Fruit fly (Drosophila melanogaster): ENCODE data around the gene rsh.

- no peak for TF ChIP-seq CG8924 (tag; optimal IDR thresholded peaks at IDR 0.05)
- no peak for TF ChIP-seq Dfd (GFP tag; optimal IDR thresholded peaks at IDR 0.05)
- TF ChIP-seq CG16813 (GFP tag; IDR thresholded peaks at IDR 0.05; ENCODE audit: partially characterized antibody) = no peak
- TF ChIP-seq zen2 (GFP tag; IDR thresholded peaks at IDR 0.05; ENCODE audit: partially characterized antibody) = no peak
- TF ChIP-seq abd-A (tag; optimal IDR thresholded peaks at IDR 0.05) = no peak
- no peak for TF ChIP-seq CG12071 (GFP tag; optimal IDR thresholded peaks at IDR 0.05)
- TF ChIP-seq CG32532 (GFP tag; IDR thresholded peaks at IDR 0.05) = peak; percentile 44; the same call in 1 of the 2 replicates
- TF ChIP-seq tin (GFP tag; optimal IDR thresholded peaks at IDR 0.05) = no peak
- no peak for TF ChIP-seq az2 (GFP tag; optimal IDR thresholded peaks at IDR 0.05)
- TF ChIP-seq CG12299 (tag; optimal IDR thresholded peaks at IDR 0.05) = no peak
Measured at dm6 chrX:13087333-13087828, 99.0 kb downstream of the rsh start.
